Fruit fly (Drosophila melanogaster): ENCODE results near the gene Eip93F.

Gene Eip93F

dm6 chr3R:21921363-21922208 lies 27.3 kb upstream of the Eip93F start (continued):
- peak; percentile 58 for TF ChIP-seq Smox (GFP tag; optimal IDR thresholded peaks at IDR 0.05)
- peak; percentile 83 for TF ChIP-seq lz (GFP tag; optimal IDR thresholded peaks at IDR 0.05)
- TF ChIP-seq CG6792 (GFP tag; optimal IDR thresholded peaks at IDR 0.05): peak; percentile 71
- peak; percentile 23; the same call in 1 of the 3 replicates for TF ChIP-seq CG8119 (GFP tag; IDR thresholded peaks at IDR 0.05)
- TF ChIP-seq CG15336 (GFP tag; IDR thresholded peaks at IDR 0.05): peak; percentile 38; the same call in 1 of the 2 replicates
- peak; percentile 84 for TF ChIP-seq CG10631 (GFP tag; optimal IDR thresholded peaks at IDR 0.05)
- TF ChIP-seq CG6163 (GFP tag; IDR thresholded peaks at IDR 0.05): 0 out of 3 replicates have a peak, but pooled peaks have one; percentile 53
- peak; percentile 66 for TF ChIP-seq CG11762 (GFP tag; optimal IDR thresholded peaks at IDR 0.05; ENCODE audit: insufficient read depth)
- peak; percentile 38 for TF ChIP-seq CG4318 (GFP tag; optimal IDR thresholded peaks at IDR 0.05)
- no peak for TF ChIP-seq CG11294 (GFP tag; IDR thresholded peaks at IDR 0.05)
- TF ChIP-seq OdsH (GFP tag; optimal IDR thresholded peaks at IDR 0.05): peak; percentile 60
- peak; percentile 15 for TF ChIP-seq CG6276 (GFP tag; optimal IDR thresholded peaks at IDR 0.05)
- peak; percentile 86 for TF ChIP-seq CG6808 (GFP tag; optimal IDR thresholded peaks at IDR 0.05)
- peak; percentile 85 for TF ChIP-seq spab (GFP tag; optimal IDR thresholded peaks at IDR 0.05)
- TF ChIP-seq Eip75B (GFP tag; optimal IDR thresholded peaks at IDR 0.05): peak; percentile 74
- peak; percentile 19 for TF ChIP-seq CG16779 (tag; optimal IDR thresholded peaks at IDR 0.05)
- TF ChIP-seq fd59A (GFP tag; optimal IDR thresholded peaks at IDR 0.05): peak; percentile 85
- peak; percentile 26 for TF ChIP-seq cyc (GFP tag; optimal IDR thresholded peaks at IDR 0.05)
- peak; percentile 70 for TF ChIP-seq CG32006 (GFP tag; optimal IDR thresholded peaks at IDR 0.05)
- peak; percentile 57 for TF ChIP-seq Sox15 (GFP tag; optimal IDR thresholded peaks at IDR 0.05)
- TF ChIP-seq CG7368 (GFP tag; optimal IDR thresholded peaks at IDR 0.05): peak; percentile 28
- TF ChIP-seq CG8632 (GFP tag; optimal IDR thresholded peaks at IDR 0.05): peak; percentile 74
- peak; percentile 67 for TF ChIP-seq Sox102F (GFP tag; optimal IDR thresholded peaks at IDR 0.05)
- peak; percentile 32 for TF ChIP-seq CG1621 (tag; optimal IDR thresholded peaks at IDR 0.05)
- peak; percentile 71 for TF ChIP-seq dsx (GFP tag; optimal IDR thresholded peaks at IDR 0.05; ENCODE audit: poor library complexity, severe bottlenecking)
- peak; percentile 77 for TF ChIP-seq Ets96B (tag; optimal IDR thresholded peaks at IDR 0.05)
- peak; percentile 54 for TF ChIP-seq Hr4 (GFP tag; optimal IDR thresholded peaks at IDR 0.05)
- no peak for TF ChIP-seq Hr38 (GFP tag; optimal IDR thresholded peaks at IDR 0.05)

- no peak for TF ChIP-seq dsx (GFP tag; optimal IDR thresholded peaks at IDR 0.05; ENCODE audit: poor library complexity, severe bottlenecking)
- no peak for TF ChIP-seq CG4318 (GFP tag; optimal IDR thresholded peaks at IDR 0.05)
- TF ChIP-seq Blimp-1 (GFP tag; optimal IDR thresholded peaks at IDR 0.05): peak; percentile 45
- no peak for TF ChIP-seq CG8319 (GFP tag; optimal IDR thresholded peaks at IDR 0.05)
- TF ChIP-seq lz (GFP tag; optimal IDR thresholded peaks at IDR 0.05): no peak
- TF ChIP-seq CG8632 (GFP tag; optimal IDR thresholded peaks at IDR 0.05): no peak
- 0 out of 3 replicates have a peak, but pooled peaks have one; percentile 12 for TF ChIP-seq CG6163 (GFP tag; IDR thresholded peaks at IDR 0.05)
Observed at dm6 chr3R:21922244-21922643, 26.7 kb upstream of the Eip93F start.

dm6 chr3R:21922674-21923323 lies 26.1 kb upstream of the Eip93F start:
- peak; percentile 60 for TF ChIP-seq CG11902 (GFP tag; optimal IDR thresholded peaks at IDR 0.05)
- 0 out of 2 replicates have a peak, but pooled peaks have one; percentile 23 for TF ChIP-seq Gug (GFP tag; IDR thresholded peaks at IDR 0.05)
- peak; percentile 14 for TF ChIP-seq Smox (GFP tag; optimal IDR thresholded peaks at IDR 0.05)
- TF ChIP-seq Lpt (GFP tag; optimal IDR thresholded peaks at IDR 0.05): peak; percentile 34
- TF ChIP-seq cyc (GFP tag; optimal IDR thresholded peaks at IDR 0.05): peak; percentile 25
- TF ChIP-seq eg (GFP tag; IDR thresholded peaks at IDR 0.05): no peak
- TF ChIP-seq Met (GFP tag; optimal IDR thresholded peaks at IDR 0.05): peak; percentile 25
- TF ChIP-seq svp (GFP tag): peak; percentile 66
- TF ChIP-seq CG8632 (GFP tag; optimal IDR thresholded peaks at IDR 0.05): peak; percentile 71
- TF ChIP-seq Eip75B (GFP tag; optimal IDR thresholded peaks at IDR 0.05): peak; percentile 60
- peak; percentile 61 for TF ChIP-seq CG6792 (GFP tag; optimal IDR thresholded peaks at IDR 0.05)
- TF ChIP-seq CG11762 (GFP tag; optimal IDR thresholded peaks at IDR 0.05; ENCODE audit: insufficient read depth): peak; percentile 63
- peak; percentile 68 for TF ChIP-seq CG32006 (GFP tag; optimal IDR thresholded peaks at IDR 0.05)
- peak; percentile 26 for TF ChIP-seq esn (GFP tag; optimal IDR thresholded peaks at IDR 0.05)
- TF ChIP-seq OdsH (GFP tag; optimal IDR thresholded peaks at IDR 0.05): peak; percentile 76
- peak; percentile 51 for TF ChIP-seq CG15336 (GFP tag; IDR thresholded peaks at IDR 0.05)
- TF ChIP-seq CG11294 (GFP tag; IDR thresholded peaks at IDR 0.05): no peak
- peak; percentile 72 for TF ChIP-seq CG7368 (GFP tag; optimal IDR thresholded peaks at IDR 0.05)
- TF ChIP-seq dac (GFP tag; optimal IDR thresholded peaks at IDR 0.05): no peak
- peak; percentile 77 for TF ChIP-seq acj6 (GFP tag; optimal IDR thresholded peaks at IDR 0.05)
- TF ChIP-seq salr (GFP tag; optimal IDR thresholded peaks at IDR 0.05): peak; percentile 73 to 79
- TF ChIP-seq CG10669 (GFP tag; optimal IDR thresholded peaks at IDR 0.05): peak; percentile 89
- peak; percentile 91 for TF ChIP-seq vri (GFP tag; optimal IDR thresholded peaks at IDR 0.05)
- TF ChIP-seq CG6276 (GFP tag; optimal IDR thresholded peaks at IDR 0.05): peak; percentile 63

Data from whole organism, prepupa.